Fruit fly (Drosophila melanogaster) whole organism, embryonic: ENCODE measurements around the gene Cyp28c1.

ENCODE experiments used
- ATbp ChIP-seq: fragments of 200-800 bp; sonication (Bioruptor generic); optimal IDR thresholded peaks from 2 replicates; lab custom pipeline; 2017; ENCODE audit warnings: missing biosample characterization, mild to moderate bottlenecking, missing genetic modification characterization, missing genetic modification reagents
- Ada2b ChIP-seq: fragments of 200-800 bp; sonication (Bioruptor generic); IDR thresholded peaks from 2 replicates; pipeline ENCODE4 v1.3.6; 2022; ENCODE audit warnings: missing biosample characterization, missing genetic modification characterization
- Antp ChIP-seq: fragments of 200-800 bp; sonication (Bioruptor generic); optimal IDR thresholded peaks from 3 replicates; lab custom pipeline; 2016; ENCODE audit warnings: missing biosample characterization, missing genetic modification characterization
- Bteb2 ChIP-seq: fragments of 200-800 bp; sonication (Bioruptor generic); optimal IDR thresholded peaks from 2 replicates; lab custom pipeline; 2016; ENCODE audit warnings: missing biosample characterization, missing genetic modification characterization
- C15 ChIP-seq: fragments of 200-800 bp; sonication (Bioruptor generic); IDR thresholded peaks from 3 replicates; pipeline ENCODE4 v1.3.6; 2022; ENCODE audit warnings: missing biosample characterization, missing genetic modification characterization
- CG10267 ChIP-seq: fragments of 200-800 bp; sonication (Bioruptor generic); optimal IDR thresholded peaks from 2 replicates; lab custom pipeline; 2018; ENCODE audit warnings: missing biosample characterization, mild to moderate bottlenecking, missing genetic modification characterization, moderate library complexity
- CG10321 ChIP-seq: fragments of 200-800 bp; sonication (Bioruptor generic); IDR thresholded peaks from 2 replicates; pipeline ENCODE4 v1.3.6; 2022; ENCODE audit warnings: missing biosample characterization, missing genetic modification characterization
- CG10366 ChIP-seq: fragments of 200-800 bp; sonication (Bioruptor generic); IDR thresholded peaks from 2 replicates; pipeline ENCODE4 v1.3.6; 2022; ENCODE audit warnings: missing biosample characterization, missing genetic modification characterization
- CG11696 ChIP-seq: fragments of 200-800 bp; sonication (Bioruptor generic); IDR thresholded peaks from 2 replicates; pipeline ENCODE4 v1.3.6; 2022; ENCODE audit warnings: missing biosample characterization, missing genetic modification characterization
- CG12219 ChIP-seq: fragments of 200-800 bp; sonication (Bioruptor generic); optimal IDR thresholded peaks from 3 replicates; lab custom pipeline; 2018; ENCODE audit warnings: missing biosample characterization, mild to moderate bottlenecking, missing genetic modification characterization
- CG13296 ChIP-seq: fragments of 200-800 bp; sonication (Bioruptor generic); optimal IDR thresholded peaks from 3 replicates; lab custom pipeline; 2018; ENCODE audit warnings: missing biosample characterization, mild to moderate bottlenecking, missing genetic modification characterization
- CG13775 ChIP-seq: fragments of 200-800 bp; sonication (Bioruptor generic); optimal IDR thresholded peaks from 3 replicates; lab custom pipeline; 2017; ENCODE audit warnings: missing biosample characterization, mild to moderate bottlenecking, missing genetic modification characterization
- CG14667 ChIP-seq: fragments of 200-800 bp; sonication (Bioruptor generic); IDR thresholded peaks from 2 replicates; pipeline ENCODE4 v1.3.6; 2022; ENCODE audit warnings: missing biosample characterization, missing genetic modification characterization
- CG15269 ChIP-seq: fragments of 200-800 bp; sonication (Bioruptor generic); optimal IDR thresholded peaks from 2 replicates; lab custom pipeline; 2018; ENCODE audit warnings: missing biosample characterization, mild to moderate bottlenecking, missing genetic modification characterization, moderate library complexity
- CG15601 ChIP-seq: fragments of 200-800 bp; sonication (Bioruptor generic); optimal IDR thresholded peaks from 3 replicates; lab custom pipeline; 2019; ENCODE audit warnings: missing biosample characterization, mild to moderate bottlenecking, missing genetic modification characterization, moderate library complexity
- CG15696 ChIP-seq: fragments of 200-800 bp; sonication (Bioruptor generic); optimal IDR thresholded peaks from 2 replicates; lab custom pipeline; 2019; ENCODE audit warnings: missing biosample characterization, mild to moderate bottlenecking, missing genetic modification characterization, moderate library complexity
- CG2120 ChIP-seq: fragments of 200-800 bp; sonication (Bioruptor generic); optimal IDR thresholded peaks from 3 replicates; lab custom pipeline; 2016; ENCODE audit warnings: missing biosample characterization, missing genetic modification characterization
- CG31224 ChIP-seq: fragments of 200-800 bp; sonication (Bioruptor generic); IDR thresholded peaks from 2 replicates; pipeline ENCODE4 v1.3.6; 2022; ENCODE audit warnings: missing biosample characterization, missing genetic modification characterization
- CG33213 ChIP-seq: fragments of 200-800 bp; sonication (Bioruptor generic); optimal IDR thresholded peaks from 3 replicates; lab custom pipeline; 2016; ENCODE audit warnings: missing biosample characterization, missing genetic modification characterization
- CG6654 ChIP-seq: fragments of 200-800 bp; sonication (Bioruptor generic); optimal IDR thresholded peaks from 2 replicates; lab custom pipeline; 2017; ENCODE audit warnings: missing biosample characterization, mild to moderate bottlenecking, missing genetic modification characterization
- CG6765 ChIP-seq: fragments of 200-800 bp; sonication (Bioruptor generic); optimal IDR thresholded peaks from 3 replicates; lab custom pipeline; 2017; ENCODE audit warnings: missing biosample characterization, mild to moderate bottlenecking, missing genetic modification characterization
- CG7928 ChIP-seq: fragments of 200-800 bp; sonication (Bioruptor generic); optimal IDR thresholded peaks from 2 replicates; lab custom pipeline; 2017; ENCODE audit warnings: missing biosample characterization, mild to moderate bottlenecking, missing genetic modification characterization
- CG7987 ChIP-seq: fragments of 200-800 bp; sonication (Bioruptor generic); optimal IDR thresholded peaks from 2 replicates; lab custom pipeline; 2018; ENCODE audit warnings: missing biosample characterization, mild to moderate bottlenecking, missing genetic modification characterization, moderate library complexity
- CG8944 ChIP-seq: fragments of 200-800 bp; sonication (Bioruptor generic); optimal IDR thresholded peaks from 3 replicates; lab custom pipeline; 2016; ENCODE audit warnings: missing biosample characterization, missing genetic modification characterization
- Dref ChIP-seq: fragments of 200-800 bp; sonication (Bioruptor generic); IDR thresholded peaks from 2 replicates; pipeline ENCODE4 v1.3.6; 2022; ENCODE audit warnings: missing biosample characterization, missing genetic modification characterization
- E2f2 ChIP-seq: fragments of 200-800 bp; sonication (Bioruptor generic); IDR thresholded peaks from 2 replicates; pipeline ENCODE4 v1.3.6; 2022; ENCODE audit warnings: missing biosample characterization, missing genetic modification characterization
- Hey ChIP-seq: fragments of 200-800 bp; sonication (Bioruptor generic); optimal IDR thresholded peaks from 3 replicates; lab custom pipeline; 2018; ENCODE audit warnings: missing biosample characterization, mild to moderate bottlenecking, missing genetic modification characterization
- Stat92E ChIP-seq, 3 experiments: fragments of >200 bp in 2 of 3; fragments of 200-800 bp in 1 of 3; sonication (Bioruptor generic) in 1 of 3; optimal IDR thresholded peaks; 2 replicates each; lab custom pipeline; 2017 to 2019; ENCODE audit warnings: missing biosample characterization in 3 of 3, missing genetic modification characterization in 3 of 3, mild to moderate bottlenecking in 1 of 3, moderate library complexity in 1 of 3
- Vsx1 ChIP-seq: fragments of 200-800 bp; sonication (Bioruptor generic); optimal IDR thresholded peaks from 2 replicates; lab custom pipeline; 2017; ENCODE audit warnings: missing biosample characterization, mild to moderate bottlenecking, missing genetic modification characterization, missing genetic modification reagents
- amos ChIP-seq: fragments of 200-800 bp; sonication (Bioruptor generic); IDR thresholded peaks from 2 replicates; pipeline ENCODE4 v1.3.6; 2022; ENCODE audit warnings: missing biosample characterization, missing genetic modification characterization; ENCODE audit not compliant: partially characterized antibody
- ara ChIP-seq: fragments of 200-800 bp; sonication (Bioruptor generic); IDR thresholded peaks from 2 replicates; pipeline ENCODE4 v1.3.6; 2022; ENCODE audit warnings: missing biosample characterization, missing genetic modification characterization
- ato ChIP-seq: fragments of 200-800 bp; sonication (Bioruptor generic); IDR thresholded peaks from 2 replicates; pipeline ENCODE4 v1.3.6; 2022; ENCODE audit warnings: missing biosample characterization, missing genetic modification characterization; ENCODE audit not compliant: partially characterized antibody
- bcd ChIP-seq: fragments of 200-800 bp; sonication (Bioruptor generic); optimal IDR thresholded peaks from 2 replicates; lab custom pipeline; 2017; ENCODE audit warnings: missing biosample characterization, mild to moderate bottlenecking, missing genetic modification characterization
- disco-r ChIP-seq: fragments of 200-800 bp; sonication (Bioruptor generic); optimal IDR thresholded peaks from 2 replicates; lab custom pipeline; 2016; ENCODE audit warnings: missing biosample characterization, missing genetic modification characterization
- dmrt11E ChIP-seq: fragments of 200-800 bp; sonication (Bioruptor generic); optimal IDR thresholded peaks from 3 replicates; lab custom pipeline; 2018; ENCODE audit warnings: missing biosample characterization, mild to moderate bottlenecking, missing genetic modification characterization, moderate library complexity
- exex ChIP-seq: fragments of 200-800 bp; sonication (Bioruptor generic); optimal IDR thresholded peaks from 4 replicates; lab custom pipeline; 2018; ENCODE audit warnings: missing biosample characterization, mild to moderate bottlenecking, missing genetic modification characterization, moderate library complexity
- gce ChIP-seq: fragments of 200-800 bp; sonication (Bioruptor generic); IDR thresholded peaks from 3 replicates; pipeline ENCODE4 v1.3.6; 2022; ENCODE audit warnings: missing biosample characterization, missing genetic modification characterization
- gcm2 ChIP-seq: fragments of 200-800 bp; sonication (Bioruptor generic); optimal IDR thresholded peaks from 2 replicates; lab custom pipeline; 2016; ENCODE audit warnings: missing biosample characterization, missing genetic modification characterization
- hbn ChIP-seq: fragments of 200-800 bp; sonication (Bioruptor generic); IDR thresholded peaks from 2 replicates; pipeline ENCODE4 v1.3.6; 2022; ENCODE audit warnings: missing biosample characterization, missing genetic modification characterization; ENCODE audit not compliant: partially characterized antibody
- inv ChIP-seq: fragments of 200-800 bp; sonication (Bioruptor generic); IDR thresholded peaks from 2 replicates; pipeline ENCODE4 v1.3.6; 2022; ENCODE audit warnings: missing biosample characterization, missing genetic modification characterization; ENCODE audit not compliant: partially characterized antibody
- kay ChIP-seq: fragments of 200-800 bp; sonication (Bioruptor generic); optimal IDR thresholded peaks from 2 replicates; lab custom pipeline; 2016; ENCODE audit warnings: missing biosample characterization, missing genetic modification characterization
- lbe ChIP-seq: fragments of 200-800 bp; sonication (Bioruptor generic); optimal IDR thresholded peaks from 2 replicates; lab custom pipeline; 2016; ENCODE audit warnings: missing biosample characterization, mild to moderate bottlenecking, missing genetic modification characterization
- onecut ChIP-seq: fragments of 200-800 bp; sonication (Bioruptor generic); IDR thresholded peaks from 2 replicates; pipeline ENCODE4 v1.3.6; 2022; ENCODE audit warnings: missing biosample characterization, missing genetic modification characterization
- pita ChIP-seq: fragments of 200-800 bp; sonication (Bioruptor generic); optimal IDR thresholded peaks from 2 replicates; lab custom pipeline; 2017; ENCODE audit warnings: missing biosample characterization, mild to moderate bottlenecking, missing genetic modification characterization
- trem ChIP-seq: fragments of 200-800 bp; optimal IDR thresholded peaks from 3 replicates; lab custom pipeline; 2019; ENCODE audit warnings: missing biosample characterization, mild to moderate bottlenecking, missing genetic modification characterization, moderate library complexity
- wor ChIP-seq: fragments of 200-800 bp; sonication (Bioruptor generic); IDR thresholded peaks from 2 replicates; pipeline ENCODE4 v1.3.6; 2022; ENCODE audit warnings: missing biosample characterization, missing genetic modification characterization
- zen2 ChIP-seq: fragments of 200-800 bp; sonication (Bioruptor generic); IDR thresholded peaks from 3 replicates; pipeline ENCODE4 v1.3.6; 2022; ENCODE audit warnings: missing biosample characterization, missing genetic modification characterization; ENCODE audit not compliant: partially characterized antibody
- zfh1 ChIP-seq: fragments of 200-800 bp; sonication (Bioruptor generic); IDR thresholded peaks from 3 replicates; pipeline ENCODE4 v1.3.6; 2022; ENCODE audit warnings: missing biosample characterization, missing genetic modification characterization

The Cyp28c1 gene

dm6 chrX:11857522-11858438 is 18.4 kb downstream of the Cyp28c1 start (continued):
- TF ChIP-seq CG8944 (GFP tag; lab: Kevin White, UChicago) (peak; percentile 32), ato (GFP tag; lab: Robert Waterston, UW) (no peak), CG12219 (GFP tag; lab: Kevin White, UChicago) (peak; percentile 69), Antp (GFP tag; lab: Kevin White, UChicago) (peak; percentile 64), exex (tag; lab: Kevin White, UChicago) (no peak), CG14667 (GFP tag; lab: Robert Waterston, UW) (peak; percentile 73), CG2120 (peak; percentile 49), CG6654 (GFP tag; lab: Kevin White, UChicago) (peak; percentile 12), Ada2b (GFP tag; lab: Robert Waterston, UW) (peak; percentile 71), pita (GFP tag; lab: Kevin White, UChicago) (no peak), CG33213 (GFP tag; lab: Kevin White, UChicago) (peak; percentile 21), Dref (GFP tag; lab: Robert Waterston, UW) (no peak), CG10267 (peak; percentile 51), CG31224 (GFP tag; lab: Robert Waterston, UW) (peak; percentile 52), E2f2 (GFP tag; lab: Robert Waterston, UW) (peak; percentile 57; the same call in 1 of the 2 replicates), zen2 (GFP tag; lab: Robert Waterston, UW) (no peak), gce (GFP tag; lab: Robert Waterston, UW) (peak; percentile 91; the same call in 2 of the 3 replicates), disco-r (peak; percentile 52), CG13296 (peak; percentile 27), dmrt11E (tag; lab: Kevin White, UChicago) (peak; percentile 74), ara (GFP tag; lab: Robert Waterston, UW) (peak; percentile 88), onecut (GFP tag; lab: Robert Waterston, UW) (peak; percentile 85), bcd (GFP tag; lab: Kevin White, UChicago) (peak; percentile 64), CG7987 (no peak), lbe (GFP tag; lab: Kevin White, UChicago) (no peak), ATbp (peak; percentile 69), CG10321 (no peak; the same call in 1 of the 2 replicates), amos (GFP tag; lab: Robert Waterston, UW) (no peak), gcm2 (no peak), CG15696 (peak; percentile 65), C15 (GFP tag; lab: Robert Waterston, UW) (peak; percentile 44; the same call in 1 of the 3 replicates), CG13775 (GFP tag; lab: Kevin White, UChicago) (peak; percentile 36), zfh1 (peak; percentile 86), inv (no peak), Bteb2 (GFP tag; lab: Kevin White, UChicago) (peak; percentile 11), CG7928 (GFP tag; lab: Kevin White, UChicago) (peak; percentile 36), Vsx1 (GFP tag; lab: Kevin White, UChicago) (peak; percentile 47), CG6765 (GFP tag; lab: Kevin White, UChicago) (no peak), CG11696 (GFP tag; lab: Robert Waterston, UW) (peak; percentile 55; the same call in 1 of the 2 replicates), Hey (tag; lab: Kevin White, UChicago) (no peak), wor (GFP tag; lab: Robert Waterston, UW) (peak; percentile 42; the same call in 1 of the 2 replicates), kay (GFP tag; lab: Kevin White, UChicago) (peak; percentile 33), CG15269 (tag; lab: Kevin White, UChicago) (peak; percentile 68), trem (tag; lab: Kevin White, UChicago) (peak; percentile 33), CG15601 (peak; percentile 87), hbn (no peak), Stat92E (GFP tag; optimal IDR thresholded peaks at IDR 0.05; lab: Kevin White, UChicago) (no peak), CG10366 (GFP tag; lab: Robert Waterston, UW) (peak; percentile 78)
